ENCODE assay signal across 1 fruit fly cellular context in genomic region chrX:10877087-10877935, dm6.
TF ChIP-seq lines count a peak whose summit lies in the region.

Gene CG1637, minus strand, starts transcription at chrX:10877893.

TF ChIP-seq in whole organism, embryonic, 481 proteins besides CTCF, POLR2A, EP300 and RAD21 (continued from another document):
- no peak for TF ChIP-seq Bdp1 (GFP tag; optimal IDR thresholded peaks at IDR 0.05; lab: Kevin White, UChicago)
- no peak for TF ChIP-seq croc (GFP tag; conservative IDR thresholded peaks at IDR 0.05; lab: Robert Waterston, UW)
- no peak for TF ChIP-seq TFAM (GFP tag; optimal IDR thresholded peaks at IDR 0.05; lab: Kevin White, UChicago)
- no peak for TF ChIP-seq CG8924 (tag; optimal IDR thresholded peaks at IDR 0.05; lab: Kevin White, UChicago)
- TF ChIP-seq dati (GFP tag; IDR thresholded peaks at IDR 0.05; lab: Robert Waterston, UW), result no peak
- TF ChIP-seq Bteb2 (GFP tag; optimal IDR thresholded peaks at IDR 0.05; lab: Kevin White, UChicago), result no peak
- TF ChIP-seq Sry-δ (GFP tag; optimal IDR thresholded peaks at IDR 0.05; lab: Kevin White, UChicago), result peak; percentile 64
- peak; percentile 76 for TF ChIP-seq Scr (GFP tag; IDR thresholded peaks at IDR 0.05; lab: Robert Waterston, UW; ENCODE audit: partially characterized antibody)
- no peak for TF ChIP-seq Hey (tag; optimal IDR thresholded peaks at IDR 0.05; lab: Kevin White, UChicago)
- TF ChIP-seq en (GFP tag; optimal IDR thresholded peaks at IDR 0.05; lab: Kevin White, UChicago), result no peak
- TF ChIP-seq ranshi (GFP tag; IDR thresholded peaks at IDR 0.05; lab: Robert Waterston, UW), result no peak
- peak; percentile 70 for TF ChIP-seq pzg (GFP tag; optimal IDR thresholded peaks at IDR 0.05; lab: Kevin White, UChicago)
- no peak for TF ChIP-seq Adf1 (GFP tag; IDR thresholded peaks at IDR 0.05; lab: Robert Waterston, UW)
- TF ChIP-seq zfh1 (GFP tag; IDR thresholded peaks at IDR 0.05; lab: Robert Waterston, UW), result no peak
- peak; percentile 66 for TF ChIP-seq knrl (GFP tag; IDR thresholded peaks at IDR 0.05; lab: Robert Waterston, UW; ENCODE audit: partially characterized antibody)
- no peak for TF ChIP-seq chn (GFP tag; optimal IDR thresholded peaks at IDR 0.05; lab: Kevin White, UChicago)
- no peak for TF ChIP-seq HLH3B (GFP tag; IDR thresholded peaks at IDR 0.05; lab: Robert Waterston, UW)
- peak; percentile 62 for TF ChIP-seq Sry-β (GFP tag; optimal IDR thresholded peaks at IDR 0.05; lab: Kevin White, UChicago)
- no peak for TF ChIP-seq Asciz (GFP tag; optimal IDR thresholded peaks at IDR 0.05; lab: Kevin White, UChicago)
- no peak for TF ChIP-seq ems (GFP tag; optimal IDR thresholded peaks at IDR 0.05; lab: Kevin White, UChicago)
- no peak for TF ChIP-seq sug (tag; optimal IDR thresholded peaks at IDR 0.05; lab: Kevin White, UChicago)
- no peak for TF ChIP-seq Xbp1 (GFP tag; optimal IDR thresholded peaks at IDR 0.05; lab: Kevin White, UChicago)
- no peak for TF ChIP-seq ATbp (GFP tag; optimal IDR thresholded peaks at IDR 0.05; lab: Kevin White, UChicago)
- no peak for TF ChIP-seq CG12071 (GFP tag; optimal IDR thresholded peaks at IDR 0.05; lab: Kevin White, UChicago)
- no peak for TF ChIP-seq CG14014 (GFP tag; IDR thresholded peaks at IDR 0.05; lab: Robert Waterston, UW)
- TF ChIP-seq CG9437 (GFP tag; optimal IDR thresholded peaks at IDR 0.05; lab: Kevin White, UChicago), result peak; percentile 96
- TF ChIP-seq trh (GFP tag; optimal IDR thresholded peaks at IDR 0.05; lab: Kevin White, UChicago), result no peak
- no peak for TF ChIP-seq vfl (GFP tag; optimal IDR thresholded peaks at IDR 0.05; lab: Kevin White, UChicago)
- no peak for TF ChIP-seq B-H2 (GFP tag; optimal IDR thresholded peaks at IDR 0.05; lab: Kevin White, UChicago)
- TF ChIP-seq ERR (GFP tag; optimal IDR thresholded peaks at IDR 0.05; lab: Kevin White, UChicago), result no peak
- TF ChIP-seq sima (GFP tag; optimal IDR thresholded peaks at IDR 0.05; lab: Kevin White, UChicago), result no peak
- no peak for TF ChIP-seq pfk (GFP tag; optimal IDR thresholded peaks at IDR 0.05; lab: Kevin White, UChicago)
- no peak for TF ChIP-seq sens-2 (GFP tag; IDR thresholded peaks at IDR 0.05; lab: Robert Waterston, UW)
- no peak for TF ChIP-seq dmrt11E (tag; optimal IDR thresholded peaks at IDR 0.05; lab: Kevin White, UChicago)
- peak; percentile 89 for TF ChIP-seq CG4360 (GFP tag; IDR thresholded peaks at IDR 0.05; lab: Robert Waterston, UW)
- TF ChIP-seq sisA (GFP tag; IDR thresholded peaks at IDR 0.05; lab: Robert Waterston, UW), result no peak
- TF ChIP-seq Deaf1 (tag; optimal IDR thresholded peaks at IDR 0.05; lab: Kevin White, UChicago), result no peak
- no peak for TF ChIP-seq Hmx (GFP tag; optimal IDR thresholded peaks at IDR 0.05; lab: Kevin White, UChicago)
- no peak for TF ChIP-seq NfI (GFP tag; optimal IDR thresholded peaks at IDR 0.05; lab: Kevin White, UChicago)
- TF ChIP-seq CG7372 (GFP tag; IDR thresholded peaks at IDR 0.05; lab: Robert Waterston, UW), result no peak
- no peak for TF ChIP-seq CG10366 (GFP tag; IDR thresholded peaks at IDR 0.05; lab: Robert Waterston, UW)
- TF ChIP-seq Dip3 (GFP tag; optimal IDR thresholded peaks at IDR 0.05; lab: Kevin White, UChicago), result no peak
- peak; percentile 28 for TF ChIP-seq stwl (tag; optimal IDR thresholded peaks at IDR 0.05; lab: Kevin White, UChicago)
- no peak for TF ChIP-seq zen (tag; optimal IDR thresholded peaks at IDR 0.05; lab: Kevin White, UChicago)
- TF ChIP-seq Dp (GFP tag; optimal IDR thresholded peaks at IDR 0.05; lab: Kevin White, UChicago), result peak; percentile 92
- TF ChIP-seq Trl (optimal IDR thresholded peaks at IDR 0.05; lab: Kevin White, UChicago), result no peak
- TF ChIP-seq Trl (GFP tag; optimal IDR thresholded peaks at IDR 0.05; lab: Kevin White, UChicago), result no peak
- peak; percentile 74 for TF ChIP-seq Bgb (GFP tag; IDR thresholded peaks at IDR 0.05; lab: Robert Waterston, UW; ENCODE audit: partially characterized antibody)
- TF ChIP-seq ind (GFP tag; optimal IDR thresholded peaks at IDR 0.05; lab: Kevin White, UChicago), result no peak
- no peak for TF ChIP-seq CG11504 (tag; optimal IDR thresholded peaks at IDR 0.05; lab: Kevin White, UChicago)
- no peak for TF ChIP-seq onecut (GFP tag; IDR thresholded peaks at IDR 0.05; lab: Robert Waterston, UW)
- TF ChIP-seq CG1602 (GFP tag; optimal IDR thresholded peaks at IDR 0.05; lab: Kevin White, UChicago), result no peak
- TF ChIP-seq eve (GFP tag; optimal IDR thresholded peaks at IDR 0.05; lab: Kevin White, UChicago), result no peak
- no peak for TF ChIP-seq CG3065 (GFP tag; optimal IDR thresholded peaks at IDR 0.05; lab: Kevin White, UChicago)
- TF ChIP-seq CG10959 (GFP tag; IDR thresholded peaks at IDR 0.05; lab: Robert Waterston, UW), result no peak
- TF ChIP-seq ash1 (GFP tag; optimal IDR thresholded peaks at IDR 0.05; lab: Kevin White, UChicago), result no peak
- TF ChIP-seq Awh (GFP tag; IDR thresholded peaks at IDR 0.05; lab: Robert Waterston, UW), result no peak
- no peak for TF ChIP-seq Dek (tag; optimal IDR thresholded peaks at IDR 0.05; lab: Kevin White, UChicago)
- no peak for TF ChIP-seq CG33213 (GFP tag; optimal IDR thresholded peaks at IDR 0.05; lab: Kevin White, UChicago)
- no peak for TF ChIP-seq CG2129 (GFP tag; IDR thresholded peaks at IDR 0.05; lab: Robert Waterston, UW; ENCODE audit: partially characterized antibody)
- no peak for TF ChIP-seq kah (GFP tag; optimal IDR thresholded peaks at IDR 0.05; lab: Kevin White, UChicago)
- TF ChIP-seq CG12299 (tag; optimal IDR thresholded peaks at IDR 0.05; lab: Kevin White, UChicago), result no peak
- no peak for TF ChIP-seq ewg (GFP tag; optimal IDR thresholded peaks at IDR 0.05; lab: Kevin White, UChicago)
- no peak for TF ChIP-seq twi (tag; optimal IDR thresholded peaks at IDR 0.05; lab: Kevin White, UChicago)
- no peak for TF ChIP-seq HmgZ (tag; optimal IDR thresholded peaks at IDR 0.05; lab: Kevin White, UChicago)
- TF ChIP-seq PHDP (tag; optimal IDR thresholded peaks at IDR 0.05; lab: Kevin White, UChicago), result no peak
- TF ChIP-seq CG12942 (GFP tag; optimal IDR thresholded peaks at IDR 0.05; lab: Kevin White, UChicago), result no peak
- TF ChIP-seq CG16815 (GFP tag; optimal IDR thresholded peaks at IDR 0.05; lab: Kevin White, UChicago), result no peak
- TF ChIP-seq lov (optimal IDR thresholded peaks at IDR 0.05; lab: Kevin White, UChicago), result no peak
- TF ChIP-seq lov (GFP tag; IDR thresholded peaks at IDR 0.05; lab: Robert Waterston, UW), result no peak
- no peak for TF ChIP-seq CG2678 (tag; optimal IDR thresholded peaks at IDR 0.05; lab: Kevin White, UChicago)
- no peak for TF ChIP-seq nmo (GFP tag; optimal IDR thresholded peaks at IDR 0.05; lab: Kevin White, UChicago)
- TF ChIP-seq CG9797 (GFP tag; optimal IDR thresholded peaks at IDR 0.05; lab: Kevin White, UChicago), result peak; percentile 75
- TF ChIP-seq Hmr (GFP tag; optimal IDR thresholded peaks at IDR 0.05; lab: Kevin White, UChicago), result no peak
- TF ChIP-seq p53 (GFP tag; optimal IDR thresholded peaks at IDR 0.05; lab: Kevin White, UChicago), result no peak
- no peak for TF ChIP-seq CG1024 (GFP tag; IDR thresholded peaks at IDR 0.05; lab: Robert Waterston, UW)
- no peak for TF ChIP-seq Myb (GFP tag; optimal IDR thresholded peaks at IDR 0.05; lab: Kevin White, UChicago)
- TF ChIP-seq CG12659 (GFP tag; optimal IDR thresholded peaks at IDR 0.05; lab: Kevin White, UChicago), result no peak
- no peak for TF ChIP-seq CG4820 (GFP tag; optimal IDR thresholded peaks at IDR 0.05; lab: Kevin White, UChicago)
- TF ChIP-seq CG17361 (GFP tag; IDR thresholded peaks at IDR 0.05; lab: Robert Waterston, UW), result no peak
- no peak for TF ChIP-seq scrt (GFP tag; optimal IDR thresholded peaks at IDR 0.05; lab: Kevin White, UChicago)
- TF ChIP-seq cwo (GFP tag; optimal IDR thresholded peaks at IDR 0.05; lab: Kevin White, UChicago), result no peak
- no peak for TF ChIP-seq CG31365 (tag; optimal IDR thresholded peaks at IDR 0.05; lab: Kevin White, UChicago)
- peak; percentile 35 for TF ChIP-seq CG17186 (GFP tag; optimal IDR thresholded peaks at IDR 0.05; lab: Kevin White, UChicago)
- TF ChIP-seq chif (GFP tag; optimal IDR thresholded peaks at IDR 0.05; lab: Kevin White, UChicago), result no peak
- TF ChIP-seq CG12744 (GFP tag; optimal IDR thresholded peaks at IDR 0.05; lab: Kevin White, UChicago), result no peak
- no peak for TF ChIP-seq pum (GFP tag; optimal IDR thresholded peaks at IDR 0.05; lab: Kevin White, UChicago)
- TF ChIP-seq amos (GFP tag; IDR thresholded peaks at IDR 0.05; lab: Robert Waterston, UW; ENCODE audit: partially characterized antibody), result peak; percentile 75
- TF ChIP-seq ken (GFP tag; IDR thresholded peaks at IDR 0.05; lab: Robert Waterston, UW), result no peak
- no peak for TF ChIP-seq H2.0 (GFP tag; IDR thresholded peaks at IDR 0.05; lab: Robert Waterston, UW)
- TF ChIP-seq eyg (GFP tag; optimal IDR thresholded peaks at IDR 0.05; lab: Kevin White, UChicago), result no peak
- no peak for TF ChIP-seq hkb (optimal IDR thresholded peaks at IDR 0.05; lab: Kevin White, UChicago)
- no peak for TF ChIP-seq hkb (GFP tag; IDR thresholded peaks at IDR 0.05; lab: Robert Waterston, UW)
- no peak for TF ChIP-seq slp2 (GFP tag; optimal IDR thresholded peaks at IDR 0.05; lab: Kevin White, UChicago)
- no peak for TF ChIP-seq luna (GFP tag; optimal IDR thresholded peaks at IDR 0.05; lab: Kevin White, UChicago)
- TF ChIP-seq tio (GFP tag; optimal IDR thresholded peaks at IDR 0.05; lab: Kevin White, UChicago), result no peak
- no peak for TF ChIP-seq tap (tag; optimal IDR thresholded peaks at IDR 0.05; lab: Kevin White, UChicago)
- no peak for TF ChIP-seq CG5245 (GFP tag; optimal IDR thresholded peaks at IDR 0.05; lab: Kevin White, UChicago)
- no peak for TF ChIP-seq dm (GFP tag; optimal IDR thresholded peaks at IDR 0.05; lab: Kevin White, UChicago)
- TF ChIP-seq E2f2 (GFP tag; IDR thresholded peaks at IDR 0.05; lab: Robert Waterston, UW), result peak; percentile 93
- no peak for TF ChIP-seq CG18011 (GFP tag; optimal IDR thresholded peaks at IDR 0.05; lab: Kevin White, UChicago)
- TF ChIP-seq ftz-f1 (GFP tag; optimal IDR thresholded peaks at IDR 0.05; lab: Kevin White, UChicago), result peak; percentile 40
- TF ChIP-seq CG31441 (GFP tag; IDR thresholded peaks at IDR 0.05; lab: Robert Waterston, UW), result no peak
- TF ChIP-seq dimm (GFP tag; IDR thresholded peaks at IDR 0.05; lab: Robert Waterston, UW), result no peak
- TF ChIP-seq CG4424 (GFP tag; optimal IDR thresholded peaks at IDR 0.05; lab: Kevin White, UChicago), result no peak
